Worm (Caenorhabditis elegans) whole organism, midembryonic: ENCODE data around the gene gpr-1.

Experiments
- T22C8.4 ChIP-seq: fragments of 200-800 bp; sonication (Bioruptor generic); IDR thresholded peaks from 2 replicates; pipeline ENCODE4 v1.3.6; 2022; ENCODE audit warnings: missing genetic modification characterization, missing compliant biosample characterization
- cog-1 ChIP-seq: sonication (generic microtip); optimal IDR thresholded peaks from 2 replicates; lab custom pipeline; 2016; ENCODE audit warnings: missing genetic modification characterization, missing compliant biosample characterization
- flt-1 ChIP-seq: fragments of 200-800 bp; sonication (Bioruptor generic); IDR thresholded peaks from 2 replicates; pipeline ENCODE4 v1.3.6; 2022; ENCODE audit warnings: missing genetic modification characterization, missing compliant biosample characterization
- klf-2 ChIP-seq: fragments of 200-800 bp; sonication (Bioruptor generic); conservative IDR thresholded peaks from 2 replicates; pipeline ENCODE4 v1.3.6; 2022; ENCODE audit warnings: missing genetic modification reagents, missing genetic modification characterization, missing compliant biosample characterization
- med-1 ChIP-seq: sonication (generic microtip); optimal IDR thresholded peaks from 2 replicates; lab custom pipeline; 2017; ENCODE audit warnings: missing genetic modification characterization, mild to moderate bottlenecking, missing compliant biosample characterization, antibody characterized with exemption, missing genetic modification reagents; ENCODE audit not compliant: insufficient read depth
- ref-1 ChIP-seq: fragments of 200-800 bp; sonication (Bioruptor generic); conservative IDR thresholded peaks from 2 replicates; pipeline ENCODE4 v1.3.6; 2022; ENCODE audit warnings: missing genetic modification reagents, missing genetic modification characterization, missing compliant biosample characterization
- tab-1 ChIP-seq: fragments of 200-800 bp; sonication (Bioruptor generic); IDR thresholded peaks from 2 replicates; pipeline ENCODE4 v1.3.6; 2022; ENCODE audit warnings: missing genetic modification characterization, missing compliant biosample characterization
- ztf-23 ChIP-seq: fragments of 200-800 bp; sonication (Bioruptor generic); IDR thresholded peaks from 2 replicates; pipeline ENCODE4 v1.3.6; 2022; ENCODE audit warnings: missing genetic modification reagents, missing genetic modification characterization, missing compliant biosample characterization
- ztf-29 ChIP-seq: fragments of 200-800 bp; sonication (Bioruptor generic); IDR thresholded peaks from 2 replicates; pipeline ENCODE4 v1.3.6; 2022; ENCODE audit warnings: missing genetic modification reagents, missing genetic modification characterization, missing compliant biosample characterization

The gpr-1 gene

ce11 chrIII:8621002-8621401 lies 7.7 kb upstream of the gpr-1 start:
- no peak for TF ChIP-seq ztf-23
- TF ChIP-seq T22C8.4 (GFP tag; lab: Robert Waterston, UW), result no peak
- no peak for TF ChIP-seq ref-1 (GFP tag; lab: Robert Waterston, UW)
- no peak for TF ChIP-seq tab-1 (GFP tag; lab: Robert Waterston, UW)
- no peak for TF ChIP-seq ztf-29 (GFP tag; lab: Robert Waterston, UW)
- TF ChIP-seq klf-2, result no peak
- no peak for TF ChIP-seq flt-1 (GFP tag; lab: Robert Waterston, UW)
- no peak for TF ChIP-seq cog-1
- no peak for TF ChIP-seq med-1 (GFP tag; lab: Kevin White, UChicago)

- TF ChIP-seq ref-1 (GFP tag; lab: Robert Waterston, UW), result no peak
- no peak for TF ChIP-seq ztf-23
- no peak for TF ChIP-seq klf-2
- TF ChIP-seq ztf-29 (GFP tag; lab: Robert Waterston, UW), result no peak
- no peak for TF ChIP-seq flt-1 (GFP tag; lab: Robert Waterston, UW)
- TF ChIP-seq cog-1, result no peak
- no peak for TF ChIP-seq tab-1 (GFP tag; lab: Robert Waterston, UW)
- TF ChIP-seq med-1 (GFP tag; lab: Kevin White, UChicago), result no peak
- no peak for TF ChIP-seq T22C8.4 (GFP tag; lab: Robert Waterston, UW)
Measured at ce11 chrIII:8621982-8622381, 6.8 kb upstream of the gpr-1 start.

- TF ChIP-seq ref-1 (GFP tag; lab: Robert Waterston, UW), result no peak
Measured at ce11 chrIII:8622435-8622834, 6.3 kb upstream of the gpr-1 start, which contains the start of gene ceh-16. TSS of gene ceh-16 (plus strand) at chrIII:8622735.

- TF ChIP-seq ztf-23, result no peak
- no peak for TF ChIP-seq T22C8.4 (GFP tag; lab: Robert Waterston, UW)
- no peak for TF ChIP-seq tab-1 (GFP tag; lab: Robert Waterston, UW)
- TF ChIP-seq ref-1 (GFP tag; lab: Robert Waterston, UW), result no peak
- no peak for TF ChIP-seq cog-1
Measured at ce11 chrIII:8625125-8625524, 3.6 kb upstream of the gpr-1 start.

- 0 out of 2 replicates have a peak, but pooled peaks have one; percentile 48 for TF ChIP-seq flt-1 (GFP tag; lab: Robert Waterston, UW)
- no peak for TF ChIP-seq tab-1 (GFP tag; lab: Robert Waterston, UW)
Measured at ce11 chrIII:8630833-8631232, 2.1 kb downstream of the gpr-1 start, which contains the start of gene dnj-10. TSS of gene dnj-10 (plus strand) at chrIII:8631165.

- TF ChIP-seq cog-1 (no peak), klf-2 (no peak), ref-1 (GFP tag; lab: Robert Waterston, UW) (no peak), ztf-29 (GFP tag; lab: Robert Waterston, UW) (no peak), med-1 (GFP tag; lab: Kevin White, UChicago) (no peak), flt-1 (GFP tag; lab: Robert Waterston, UW) (no peak), T22C8.4 (GFP tag; lab: Robert Waterston, UW) (no peak), ztf-23 (no peak), tab-1 (GFP tag; lab: Robert Waterston, UW) (no peak)
Measured at ce11 chrIII:8636803-8637202, 8.1 kb downstream of the gpr-1 start.

ce11 chrIII:8639188-8639795 lies 10.6 kb downstream of the gpr-1 start, which contains the start of gene fip-1:
TSS of gene fip-1 (plus strand) at chrIII:8639745.
- TF ChIP-seq cog-1 (no peak), klf-2 (no peak), tab-1 (GFP tag; lab: Robert Waterston, UW) (no peak), med-1 (GFP tag; lab: Kevin White, UChicago) (no peak), T22C8.4 (GFP tag; lab: Robert Waterston, UW) (no peak), ref-1 (GFP tag; lab: Robert Waterston, UW) (no peak), ztf-29 (GFP tag; lab: Robert Waterston, UW) (no peak)

ce11 chrIII:8643639-8644038 lies 14.9 kb downstream of the gpr-1 start, which contains the start of gene twk-7:
TSS of gene twk-7 (minus strand) at chrIII:8643739.
- TF ChIP-seq tab-1 (GFP tag; lab: Robert Waterston, UW) (no peak), cog-1 (no peak), klf-2 (no peak), ztf-29 (GFP tag; lab: Robert Waterston, UW) (no peak), flt-1 (GFP tag; lab: Robert Waterston, UW) (no peak), T22C8.4 (GFP tag; lab: Robert Waterston, UW) (no peak), ztf-23 (no peak), med-1 (GFP tag; lab: Kevin White, UChicago) (no peak), ref-1 (GFP tag; lab: Robert Waterston, UW) (no peak)

- TF ChIP-seq T22C8.4 (GFP tag; lab: Robert Waterston, UW) (no peak), med-1 (GFP tag; lab: Kevin White, UChicago) (no peak), flt-1 (GFP tag; lab: Robert Waterston, UW) (no peak), ztf-23 (no peak), ref-1 (GFP tag; lab: Robert Waterston, UW) (no peak), ztf-29 (GFP tag; lab: Robert Waterston, UW) (no peak), tab-1 (GFP tag; lab: Robert Waterston, UW) (no peak), cog-1 (no peak), klf-2 (no peak)
Measured at ce11 chrIII:8646021-8646420, 17.3 kb downstream of the gpr-1 start.

ce11 chrIII:8648589-8648988 lies 19.9 kb downstream of the gpr-1 start, which contains the start of gene F22B7.3:
TSS of gene F22B7.3 (plus strand) at chrIII:8648889.
- TF ChIP-seq tab-1 (GFP tag; lab: Robert Waterston, UW) (no peak), T22C8.4 (GFP tag; lab: Robert Waterston, UW) (no peak), ztf-23 (no peak), flt-1 (GFP tag; lab: Robert Waterston, UW) (no peak), klf-2 (no peak), cog-1 (no peak), med-1 (GFP tag; lab: Kevin White, UChicago) (no peak), ref-1 (GFP tag; lab: Robert Waterston, UW) (no peak), ztf-29 (GFP tag; lab: Robert Waterston, UW) (no peak)
